Worm (Caenorhabditis elegans) whole organism, midembryonic: ENCODE results near the gene fbxa-152.

Source experiments
- flt-1 ChIP-seq: fragments of 200-800 bp; sonication (Bioruptor generic); IDR thresholded peaks from 2 replicates; pipeline ENCODE4 v1.3.6; 2022; ENCODE audit warnings: missing genetic modification characterization, missing compliant biosample characterization
- klf-2 ChIP-seq: fragments of 200-800 bp; sonication (Bioruptor generic); conservative IDR thresholded peaks from 2 replicates; pipeline ENCODE4 v1.3.6; 2022; ENCODE audit warnings: missing genetic modification reagents, missing genetic modification characterization, missing compliant biosample characterization
- ref-1 ChIP-seq: fragments of 200-800 bp; sonication (Bioruptor generic); conservative IDR thresholded peaks from 2 replicates; pipeline ENCODE4 v1.3.6; 2022; ENCODE audit warnings: missing genetic modification reagents, missing genetic modification characterization, missing compliant biosample characterization
- tab-1 ChIP-seq: fragments of 200-800 bp; sonication (Bioruptor generic); IDR thresholded peaks from 2 replicates; pipeline ENCODE4 v1.3.6; 2022; ENCODE audit warnings: missing genetic modification characterization, missing compliant biosample characterization

DNA sequence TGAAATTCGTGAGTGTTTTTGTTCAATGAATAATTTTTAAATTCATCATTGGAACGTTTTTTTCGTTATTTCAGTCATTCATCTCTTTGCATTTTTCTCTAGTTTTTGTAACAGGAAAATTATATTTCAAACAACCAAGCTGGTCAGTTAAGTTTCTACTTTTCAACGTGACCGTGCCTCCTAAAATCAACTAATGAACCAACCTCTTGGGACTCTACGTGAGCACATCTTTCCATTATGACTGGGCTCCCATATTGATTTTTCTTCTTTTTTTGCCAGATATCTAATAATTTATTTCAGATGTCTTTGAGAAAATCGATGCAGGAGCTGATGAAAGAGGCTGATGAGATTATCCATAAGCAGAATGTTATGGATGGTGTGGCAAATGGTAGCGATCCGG is 23.4 kb upstream of the fbxa-152 start, which contains the start of gene C55A1.11:
- TF ChIP-seq ref-1 (GFP tag; lab: Robert Waterston, UW) (no peak), flt-1 (GFP tag; lab: Robert Waterston, UW) (no peak), tab-1 (GFP tag; lab: Robert Waterston, UW) (no peak), klf-2 (GFP tag; lab: Robert Waterston, UW) (no peak)
